Worm (Caenorhabditis elegans): ENCODE results near the gene praf-3.

ce11 chrIV:8397814-8398213 lies 18.0 kb downstream of the praf-3 start:
- no peak for TF ChIP-seq W03F9.2 (tag; optimal IDR thresholded peaks at IDR 0.05)
- TF ChIP-seq dao-5 (tag; optimal IDR thresholded peaks at IDR 0.05) = no peak
